Worm (Caenorhabditis elegans): Measurements from ENCODE around the gene nduf-2.2.

The nduf-2.2 gene

DNA sequence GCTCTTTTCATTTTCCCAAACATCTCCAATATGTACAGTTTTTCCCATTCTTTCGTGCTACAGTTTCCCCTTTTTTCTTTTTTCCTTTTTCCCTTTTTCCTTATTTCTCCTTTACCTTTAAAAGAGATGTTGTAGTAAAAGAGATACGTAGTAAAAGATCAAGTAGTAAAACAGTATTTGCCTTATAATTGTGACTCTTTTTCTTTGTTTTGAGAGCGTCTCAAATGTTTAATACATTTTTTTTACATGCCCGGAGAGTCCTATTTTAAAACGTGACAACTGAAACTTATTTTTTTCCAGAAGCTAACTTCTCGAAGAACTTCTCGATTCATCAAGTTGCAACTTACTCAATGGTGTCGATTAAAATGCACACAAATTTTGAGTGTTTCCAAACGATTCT lies 42.8 kb downstream of the nduf-2.2 start, which contains the start of gene F23F12.12:
F23F12.12 (plus strand) TSS at position 301 of the 400 bp plus-strand sequence.
- no peak for TF ChIP-seq mes-2 (tag; optimal IDR thresholded peaks at IDR 0.05; ENCODE audit: poor library complexity, severe bottlenecking)

DNA sequence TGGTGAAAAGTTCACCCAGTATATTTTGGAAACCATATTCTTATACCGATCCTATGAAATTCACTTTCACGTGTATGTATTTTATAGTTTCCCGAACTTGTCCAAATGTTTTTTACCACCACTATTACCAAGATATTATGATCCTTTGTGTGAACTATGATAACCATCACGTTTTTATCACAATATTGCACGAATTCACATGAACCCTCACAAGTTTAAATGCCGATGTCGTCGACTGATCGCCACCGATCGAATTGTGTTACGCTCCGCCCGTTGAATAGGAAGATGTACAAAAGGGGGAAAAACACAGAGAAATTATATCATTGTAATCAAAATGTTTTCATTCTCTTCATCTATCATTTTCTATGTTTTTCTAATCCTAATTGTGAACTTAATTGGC lies 43.3 kb downstream of the nduf-2.2 start:
- TF ChIP-seq hlh-30 (tag; optimal IDR thresholded peaks at IDR 0.05; ENCODE audit: insufficient read depth) (peak; percentile 48), nhr-28 (tag; optimal IDR thresholded peaks at IDR 0.05) (peak; percentile 77), mxl-3 (GFP tag; optimal IDR thresholded peaks at IDR 0.05) (peak; percentile 28), hlh-11 (tag; optimal IDR thresholded peaks at IDR 0.05) (peak; percentile 5), daf-8 (GFP tag; IDR thresholded peaks at IDR 0.05) (no peak), zip-2 (tag; optimal IDR thresholded peaks at IDR 0.05) (no peak), ceh-82 (tag; optimal IDR thresholded peaks at IDR 0.05) (no peak)

DNA sequence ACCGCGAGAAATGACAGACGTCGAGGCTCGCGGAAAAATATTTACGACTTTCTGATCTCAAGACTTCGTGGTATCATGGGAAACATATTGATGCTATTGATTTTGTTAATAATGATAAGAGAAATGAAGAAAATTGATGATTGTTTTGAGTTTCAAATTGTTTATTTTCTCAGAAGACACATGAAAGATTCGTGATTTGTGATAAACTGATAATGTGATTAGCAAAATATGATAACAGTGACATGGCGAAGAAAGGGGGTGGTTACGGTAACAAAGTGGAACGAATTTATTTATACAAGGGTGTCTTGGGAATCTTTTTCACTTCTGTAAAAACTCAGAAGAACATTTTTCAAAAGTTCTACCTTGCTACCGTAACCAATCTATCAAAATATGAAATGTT lies 44.3 kb downstream of the nduf-2.2 start:
- TF ChIP-seq mdl-1 (tag; optimal IDR thresholded peaks at IDR 0.05): no peak
- TF ChIP-seq mep-1 (tag; optimal IDR thresholded peaks at IDR 0.05): no peak
- TF ChIP-seq lin-29 (GFP tag; IDR thresholded peaks at IDR 0.05): no peak
- peak; percentile 20 for TF ChIP-seq nhr-28 (tag; optimal IDR thresholded peaks at IDR 0.05)
- peak; percentile 36 for TF ChIP-seq hlh-11 (tag; optimal IDR thresholded peaks at IDR 0.05)
- no peak for TF ChIP-seq ztf-7 (tag; optimal IDR thresholded peaks at IDR 0.05)
- TF ChIP-seq hlh-30 (tag; optimal IDR thresholded peaks at IDR 0.05; ENCODE audit: insufficient read depth): peak; percentile 31
- TF ChIP-seq tra-1 (GFP tag; IDR thresholded peaks at IDR 0.05): 0 out of 2 replicates have a peak, but pooled peaks have one; percentile 8
- TF ChIP-seq snpc-1.2 (GFP tag; IDR thresholded peaks at IDR 0.05): no peak
- TF ChIP-seq ceh-62 (tag; optimal IDR thresholded peaks at IDR 0.05): no peak
- no peak; the same call in 1 of the 2 replicates for TF ChIP-seq lim-7 (GFP tag; IDR thresholded peaks at IDR 0.05)
- no peak for TF ChIP-seq daf-12 (tag; optimal IDR thresholded peaks at IDR 0.05)
- TF ChIP-seq lsy-2 (tag; optimal IDR thresholded peaks at IDR 0.05): peak in 1 of 2 experiments; percentile 18
- TF ChIP-seq cey-2 (tag; optimal IDR thresholded peaks at IDR 0.05; ENCODE audit: borderline replicate concordance, insufficient read depth): peak; percentile 44
- no peak for TF ChIP-seq zfp-2 (tag; optimal IDR thresholded peaks at IDR 0.05)
- peak; percentile 14 for TF ChIP-seq dve-1 (tag; optimal IDR thresholded peaks at IDR 0.05; ENCODE audit: insufficient read depth)
- no peak for TF ChIP-seq F10B5.3 (tag; optimal IDR thresholded peaks at IDR 0.05)
- peak; percentile 22 for TF ChIP-seq T20F7.1 (GFP tag; optimal IDR thresholded peaks at IDR 0.05)
- no peak for TF ChIP-seq nhr-77 (tag; optimal IDR thresholded peaks at IDR 0.05)
- TF ChIP-seq spr-1 (tag; optimal IDR thresholded peaks at IDR 0.05): no peak
- no peak for TF ChIP-seq arid-1 (GFP tag; conservative IDR thresholded peaks at IDR 0.05)
- TF ChIP-seq R02D3.7 (tag; optimal IDR thresholded peaks at IDR 0.05): no peak
- no peak for TF ChIP-seq daf-16 (GFP tag; optimal IDR thresholded peaks at IDR 0.05)
- TF ChIP-seq daf-16 (tag; optimal IDR thresholded peaks at IDR 0.05): peak; percentile 73
- TF ChIP-seq nhr-11 (tag; optimal IDR thresholded peaks at IDR 0.05): no peak
- no peak for TF ChIP-seq pqm-1 (tag; optimal IDR thresholded peaks at IDR 0.05)
- peak in 1 of 2 experiments; percentile 64 for TF ChIP-seq unc-62 (GFP tag; optimal IDR thresholded peaks at IDR 0.05 in 1 of 2)
- no peak for TF ChIP-seq unc-62 (tag; optimal IDR thresholded peaks at IDR 0.05)
- peak; percentile 44 for TF ChIP-seq dmd-6 (GFP tag; IDR thresholded peaks at IDR 0.05)

DNA sequence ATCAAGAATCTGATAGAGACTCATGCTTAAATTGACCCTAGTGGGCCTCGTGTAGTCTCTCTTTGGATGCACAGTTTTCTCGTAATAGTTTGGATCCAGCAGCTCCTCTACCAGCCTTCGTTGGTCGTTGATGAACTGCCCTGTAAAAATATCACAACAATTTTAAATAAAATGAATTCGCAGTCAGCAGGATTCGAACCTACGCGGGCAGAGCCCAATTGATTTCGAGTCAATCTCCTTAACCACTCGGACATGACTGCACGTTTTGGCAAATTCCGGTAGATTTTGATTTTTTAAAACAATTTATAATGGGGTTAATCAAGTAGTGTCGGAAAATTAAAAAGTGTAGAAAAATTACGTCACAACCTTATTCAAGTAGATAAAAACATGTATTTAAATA lies 48.7 kb downstream of the nduf-2.2 start:
- 0 out of 2 replicates have a peak, but pooled peaks have one; percentile 54 for TF ChIP-seq lim-7 (GFP tag; IDR thresholded peaks at IDR 0.05)
- peak; percentile 61; the same call in 1 of the 2 replicates for TF ChIP-seq F44E2.7 (GFP tag; IDR thresholded peaks at IDR 0.05)
- 0 out of 2 replicates have a peak, but pooled peaks have one; percentile 8 for TF ChIP-seq F26F4.8 (GFP tag; conservative IDR thresholded peaks at IDR 0.05)

Measured in whole organism, L4 larva.